Worm (Caenorhabditis elegans): ENCODE results near the gene clec-194.

The clec-194 gene

ce11 chrIV:16864876-16865275 is 33.4 kb downstream of the clec-194 start:
- TF ChIP-seq hsf-1 (GFP tag; IDR thresholded peaks at IDR 0.05) (peak; percentile 59; the same call in 1 of the 2 replicates), zfh-2 (GFP tag; conservative IDR thresholded peaks at IDR 0.05) (peak; percentile 75), B0336.3 (GFP tag; IDR thresholded peaks at IDR 0.05) (no peak)

- TF ChIP-seq nhr-80 (tag; optimal IDR thresholded peaks at IDR 0.05), result no peak
- no peak for TF ChIP-seq zfh-2 (GFP tag; conservative IDR thresholded peaks at IDR 0.05)
- TF ChIP-seq Y95B8A.8 (GFP tag; IDR thresholded peaks at IDR 0.05), result peak; percentile 65; the same call in 1 of the 2 replicates
- peak; percentile 80 for TF ChIP-seq F49E8.2 (tag; optimal IDR thresholded peaks at IDR 0.05; ENCODE audit: insufficient read depth)
- no peak for TF ChIP-seq F52B5.7 (tag; optimal IDR thresholded peaks at IDR 0.05)
- TF ChIP-seq snpc-3.4 (tag; optimal IDR thresholded peaks at IDR 0.05), result peak; percentile 41
- peak; percentile 68 for TF ChIP-seq snpc-1.3 (tag; optimal IDR thresholded peaks at IDR 0.05; ENCODE audit: insufficient read depth)
- 0 out of 2 replicates have a peak, but pooled peaks have one; percentile 7 for TF ChIP-seq nhr-120 (GFP tag; IDR thresholded peaks at IDR 0.05)
- TF ChIP-seq ztf-22 (GFP tag; optimal IDR thresholded peaks at IDR 0.05), result no peak
- TF ChIP-seq ztf-25 (GFP tag; IDR thresholded peaks at IDR 0.05), result no peak
- TF ChIP-seq die-1 (tag; optimal IDR thresholded peaks at IDR 0.05), result no peak
- TF ChIP-seq atf-7 (tag; optimal IDR thresholded peaks at IDR 0.05), result peak; percentile 23
- TF ChIP-seq cebp-1 (GFP tag; IDR thresholded peaks at IDR 0.05), result no peak
- peak; percentile 83 for TF ChIP-seq cebp-1 (tag; optimal IDR thresholded peaks at IDR 0.05)
- peak; percentile 76; the same call in 1 of the 2 replicates for TF ChIP-seq ztf-28 (GFP tag; IDR thresholded peaks at IDR 0.05)
- peak; percentile 51 for TF ChIP-seq tlf-1 (GFP tag; optimal IDR thresholded peaks at IDR 0.05)
- TF ChIP-seq madf-10 (tag; optimal IDR thresholded peaks at IDR 0.05), result peak; percentile 34
- peak; percentile 47; the same call in 1 of the 2 replicates for TF ChIP-seq K11D2.4 (GFP tag; IDR thresholded peaks at IDR 0.05)
- 0 out of 2 replicates have a peak, but pooled peaks have one; percentile 27 for TF ChIP-seq hmg-20 (GFP tag; IDR thresholded peaks at IDR 0.05)
- no peak for TF ChIP-seq nhr-179 (tag; optimal IDR thresholded peaks at IDR 0.05)
- peak; percentile 16 for TF ChIP-seq B0261.1 (tag; optimal IDR thresholded peaks at IDR 0.05)
- peak; percentile 87 for TF ChIP-seq attf-5 (GFP tag; optimal IDR thresholded peaks at IDR 0.05)
- TF ChIP-seq rcor-1 (GFP tag; IDR thresholded peaks at IDR 0.05), result peak; percentile 52
- peak; percentile 70 for TF ChIP-seq repo-1 (tag; optimal IDR thresholded peaks at IDR 0.05)
- TF ChIP-seq madf-6 (GFP tag; IDR thresholded peaks at IDR 0.05), result peak; percentile 60
- TF ChIP-seq hlh-12 (tag; optimal IDR thresholded peaks at IDR 0.05), result no peak
- TF ChIP-seq efl-1 (GFP tag; optimal IDR thresholded peaks at IDR 0.05), result peak; percentile 27
- no peak for TF ChIP-seq aptf-3 (GFP tag; IDR thresholded peaks at IDR 0.05)
- no peak for TF ChIP-seq ceh-79 (tag; optimal IDR thresholded peaks at IDR 0.05)
- TF ChIP-seq hmg-1.2 (GFP tag; IDR thresholded peaks at IDR 0.05), result peak; percentile 67
- TF ChIP-seq lin-35 (GFP tag; optimal IDR thresholded peaks at IDR 0.05), result peak in 1 of 3 experiments; percentile 47
- peak; percentile 53 for TF ChIP-seq F57C9.4 (tag; optimal IDR thresholded peaks at IDR 0.05)
- TF ChIP-seq Y67H2A.10 (GFP tag; conservative IDR thresholded peaks at IDR 0.05), result 0 out of 2 replicates have a peak, but pooled peaks have one; percentile 13
- TF ChIP-seq C06A6.2 (GFP tag; conservative IDR thresholded peaks at IDR 0.05), result peak; percentile 88
- peak; percentile 80 for TF ChIP-seq ceh-100 (GFP tag; IDR thresholded peaks at IDR 0.05)
- peak; percentile 66 for TF ChIP-seq lin-40 (tag; optimal IDR thresholded peaks at IDR 0.05)
- TF ChIP-seq athp-1 (tag; optimal IDR thresholded peaks at IDR 0.05), result peak; percentile 76
- TF ChIP-seq lir-1 (GFP tag; conservative IDR thresholded peaks at IDR 0.05), result no peak
- peak; percentile 28 for TF ChIP-seq dpl-1 (GFP tag; optimal IDR thresholded peaks at IDR 0.05)
- TF ChIP-seq snpc-4 (GFP tag; optimal IDR thresholded peaks at IDR 0.05), result peak; percentile 75
- TF ChIP-seq snpc-4 (tag; optimal IDR thresholded peaks at IDR 0.05), result peak; percentile 41 to 94 (median 87)
- no peak for TF ChIP-seq T26A5.8 (tag; optimal IDR thresholded peaks at IDR 0.05)
- no peak for TF ChIP-seq sea-2 (GFP tag; IDR thresholded peaks at IDR 0.05)
- TF ChIP-seq ama-1 (optimal IDR thresholded peaks at IDR 0.05), result no peak
- peak in 1 of 2 experiments; percentile 34 for TF ChIP-seq ama-1 (GFP tag; optimal IDR thresholded peaks at IDR 0.05)
- no peak for TF ChIP-seq zim-3 (tag; optimal IDR thresholded peaks at IDR 0.05)
Observed at ce11 chrIV:16865487-16865886, 34.0 kb downstream of the clec-194 start, which contains the start of gene gtsf-1. Gene gtsf-1, plus strand, starts transcription at chrIV:16865840.

Measured in whole organism, young adult.